Worm (Caenorhabditis elegans) whole organism, mixed stage, embryonic: Measurements from ENCODE around the gene fbxa-108.

ENCODE experiments used
- bed-3 ChIP-seq: fragments of 200-800 bp; sonication (Bioruptor generic); optimal IDR thresholded peaks from 3 replicates; lab custom pipeline; 2018; ENCODE audit warnings: mild to moderate bottlenecking, missing genetic modification characterization, moderate library complexity, missing compliant biosample characterization
- ceh-39 ChIP-seq: fragments of 150-350 bp; optimal IDR thresholded peaks from 2 replicates; lab custom pipeline; 2014; ENCODE audit warnings: missing biosample characterization, missing genetic modification characterization
- ceh-43 ChIP-seq: fragments of 200-800 bp; sonication (Bioruptor generic); optimal IDR thresholded peaks from 2 replicates; lab custom pipeline; 2018; ENCODE audit warnings: mild to moderate bottlenecking, missing genetic modification characterization, moderate library complexity, missing compliant biosample characterization
- ceh-83 ChIP-seq: fragments of 200-800 bp; sonication (Bioruptor generic); optimal IDR thresholded peaks from 2 replicates; lab custom pipeline; 2018; ENCODE audit warnings: mild to moderate bottlenecking, missing genetic modification characterization, missing compliant biosample characterization
- ces-1 ChIP-seq: fragments of 150-350 bp; optimal IDR thresholded peaks from 2 replicates; lab custom pipeline; 2014; ENCODE audit warnings: missing biosample characterization, missing genetic modification reagents, missing genetic modification characterization
- cnd-1 ChIP-seq: fragments of 200-800 bp; sonication (Bioruptor generic); optimal IDR thresholded peaks from 2 replicates; lab custom pipeline; 2018; ENCODE audit warnings: mild to moderate bottlenecking, missing genetic modification characterization, missing compliant biosample characterization
- elt-1 ChIP-seq: sonication (generic microtip); optimal IDR thresholded peaks from 2 replicates; lab custom pipeline; 2017; ENCODE audit warnings: missing genetic modification characterization, mild to moderate bottlenecking, missing compliant biosample characterization, antibody characterized with exemption, moderate library complexity, borderline replicate concordance; ENCODE audit not compliant: insufficient read depth
- elt-3 ChIP-seq: fragments of 150-350 bp; optimal IDR thresholded peaks from 2 replicates; lab custom pipeline; 2014; ENCODE audit warnings: missing biosample characterization, missing genetic modification characterization
- flh-1 ChIP-seq: fragments of 200-800 bp; sonication (Bioruptor generic); optimal IDR thresholded peaks from 2 replicates; lab custom pipeline; 2018; ENCODE audit warnings: mild to moderate bottlenecking, missing genetic modification characterization, moderate library complexity, missing compliant biosample characterization
- ham-2 ChIP-seq: fragments of 200-800 bp; sonication (Bioruptor generic); optimal IDR thresholded peaks from 2 replicates; lab custom pipeline; 2018; ENCODE audit warnings: mild to moderate bottlenecking, missing genetic modification characterization, missing compliant biosample characterization
- hlh-1 ChIP-seq: fragments of 150-350 bp; optimal IDR thresholded peaks from 2 replicates; lab custom pipeline; 2014; ENCODE audit warnings: missing biosample characterization, missing genetic modification reagents, missing genetic modification characterization
- lin-13 ChIP-seq: fragments of 150-350 bp; optimal IDR thresholded peaks from 2 replicates; lab custom pipeline; 2014; ENCODE audit warnings: missing biosample characterization, missing genetic modification characterization
- lin-32 ChIP-seq: fragments of 200-800 bp; sonication (Bioruptor generic); optimal IDR thresholded peaks from 2 replicates; lab custom pipeline; 2018; ENCODE audit warnings: mild to moderate bottlenecking, missing genetic modification characterization, missing compliant biosample characterization
- lsy-2 ChIP-seq: fragments of 150-350 bp; optimal IDR thresholded peaks from 2 replicates; lab custom pipeline; 2014; ENCODE audit warnings: missing biosample characterization, missing genetic modification characterization
- mab-5 ChIP-seq: fragments of 150-350 bp; optimal IDR thresholded peaks from 2 replicates; lab custom pipeline; 2014; ENCODE audit warnings: missing biosample characterization, missing genetic modification characterization
- mep-1 ChIP-seq: fragments of 150-350 bp; optimal IDR thresholded peaks from 2 replicates; lab custom pipeline; 2017; ENCODE audit warnings: missing biosample characterization, missing genetic modification reagents, missing genetic modification characterization, inconsistent platforms
- nhr-12 ChIP-seq: fragments of 150-350 bp; optimal IDR thresholded peaks from 2 replicates; lab custom pipeline; 2014; ENCODE audit warnings: missing biosample characterization, missing genetic modification characterization
- nhr-2 ChIP-seq: fragments of 150-350 bp; optimal IDR thresholded peaks from 2 replicates; lab custom pipeline; 2014; ENCODE audit warnings: missing biosample characterization, missing genetic modification characterization
- nhr-237 ChIP-seq: fragments of 150-350 bp; optimal IDR thresholded peaks from 2 replicates; lab custom pipeline; 2014; ENCODE audit warnings: missing biosample characterization, missing genetic modification characterization
- nhr-28 ChIP-seq: fragments of 150-350 bp; optimal IDR thresholded peaks from 2 replicates; lab custom pipeline; 2014; ENCODE audit warnings: missing biosample characterization, missing genetic modification characterization
- nhr-76 ChIP-seq: sonication (generic microtip); optimal IDR thresholded peaks from 2 replicates; lab custom pipeline; 2017; ENCODE audit warnings: missing biosample characterization, missing genetic modification characterization
- pha-4 ChIP-seq: fragments of 150-350 bp; optimal IDR thresholded peaks from 2 replicates; lab custom pipeline; 2018; ENCODE audit warnings: missing biosample characterization, missing genetic modification reagents, missing genetic modification characterization
- snpc-4 ChIP-seq: fragments of 150-350 bp; optimal IDR thresholded peaks from 2 replicates; lab custom pipeline; 2014; ENCODE audit warnings: missing biosample characterization, missing genetic modification characterization
- sptf-1 ChIP-seq: sonication (generic microtip); optimal IDR thresholded peaks from 2 replicates; lab custom pipeline; 2017; ENCODE audit warnings: mild to moderate bottlenecking, missing genetic modification characterization, moderate library complexity, missing compliant biosample characterization
- tbx-8 ChIP-seq: fragments of 200-800 bp; sonication (Bioruptor generic); optimal IDR thresholded peaks from 2 replicates; lab custom pipeline; 2018; ENCODE audit warnings: mild to moderate bottlenecking, missing genetic modification characterization, moderate library complexity, missing compliant biosample characterization
- unc-62 ChIP-seq: fragments of 150-350 bp; optimal IDR thresholded peaks from 2 replicates; lab custom pipeline; 2014; ENCODE audit warnings: missing biosample characterization, missing genetic modification reagents, missing genetic modification characterization
- zip-8 ChIP-seq: fragments of 150-350 bp; optimal IDR thresholded peaks from 2 replicates; lab custom pipeline; 2014; ENCODE audit warnings: missing biosample characterization, missing genetic modification characterization
- ztf-11 ChIP-seq: fragments of 150-350 bp; optimal IDR thresholded peaks from 2 replicates; lab custom pipeline; 2014; ENCODE audit warnings: missing biosample characterization, missing genetic modification characterization

The fbxa-108 gene

ce11 chrV:17659228-17659627 lies at the start of gene fbxa-108:
Gene fbxa-108, minus strand, starts transcription at chrV:17659385.
- no peak for TF ChIP-seq sptf-1 (tag; lab: Kevin White, UChicago)
- TF ChIP-seq ceh-83 (GFP tag; lab: Kevin White, UChicago), result no peak
- TF ChIP-seq, all 35 proteins: peak for 0

DNA sequence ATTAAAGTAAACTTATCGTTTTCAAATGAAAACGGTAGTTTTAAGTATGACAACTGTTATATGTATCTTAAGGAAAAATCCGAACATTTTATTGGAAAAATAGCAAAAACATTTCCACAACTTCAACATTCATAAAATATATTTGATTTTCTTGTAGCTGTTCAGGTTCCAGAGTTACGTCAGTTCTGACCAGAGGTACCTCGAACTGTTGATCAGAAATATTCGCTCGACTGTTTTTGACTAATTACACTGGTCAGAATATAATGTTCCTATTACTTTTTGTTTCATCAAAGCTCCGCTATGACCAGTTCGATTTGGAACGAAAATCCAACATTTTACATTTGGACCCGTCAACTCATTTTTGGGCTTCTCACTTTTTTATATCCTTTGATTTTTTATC lies 47.8 kb upstream of the fbxa-108 start, which contains the start of gene srh-31:
TSS of gene srh-31 (plus strand) at position 301 of the 400 bp plus-strand sequence.
- TF ChIP-seq cnd-1 (tag; lab: Kevin White, UChicago) (no peak), zip-8 (tag; lab: Kevin White, UChicago) (no peak), elt-1 (tag; lab: Kevin White, UChicago) (no peak), ham-2 (GFP tag; lab: Kevin White, UChicago) (no peak), unc-62 (GFP tag; lab: Kevin White, UChicago) (no peak), tbx-8 (GFP tag; lab: Kevin White, UChicago) (no peak), lin-32 (GFP tag; lab: Kevin White, UChicago) (no peak), ceh-39 (tag; lab: Kevin White, UChicago) (no peak), lsy-2 (tag; lab: Kevin White, UChicago) (no peak), mab-5 (tag; lab: Kevin White, UChicago) (no peak), nhr-76 (tag; lab: Kevin White, UChicago) (no peak), ces-1 (GFP tag; lab: Kevin White, UChicago) (no peak)

DNA sequence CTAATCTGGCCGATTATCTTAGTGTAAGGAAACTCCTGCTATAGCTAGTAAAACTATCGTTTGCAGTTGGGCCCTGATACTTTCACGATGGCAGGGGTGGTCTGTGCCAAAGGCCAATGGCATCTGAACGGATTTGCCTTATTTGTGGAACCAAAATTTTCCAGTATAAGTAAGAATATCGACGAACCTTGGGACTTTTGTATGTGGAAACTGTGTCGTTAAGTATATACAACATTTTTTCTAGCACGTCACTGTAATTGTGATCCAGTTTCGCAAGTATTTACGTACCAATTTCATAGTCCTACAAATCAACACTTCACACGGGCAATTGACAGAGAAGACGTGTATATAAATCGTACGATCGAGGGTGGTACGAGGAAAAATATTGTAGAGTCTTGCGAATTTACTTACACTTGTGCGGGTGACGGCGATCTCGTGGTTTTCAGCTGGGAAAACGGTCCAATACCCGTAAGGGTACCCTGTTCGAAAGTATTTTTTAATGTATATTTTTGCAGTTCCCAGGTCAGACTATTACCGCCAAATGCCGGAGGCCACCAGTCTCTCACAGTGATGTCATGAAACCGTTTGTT lies 47.1 kb upstream of the fbxa-108 start:
- no peak for TF ChIP-seq ztf-11 (tag; lab: Kevin White, UChicago)
- TF ChIP-seq snpc-4, result no peak
- no peak for TF ChIP-seq hlh-1 (tag; lab: Kevin White, UChicago)
- TF ChIP-seq elt-1 (tag; lab: Kevin White, UChicago), result no peak
- no peak for TF ChIP-seq tbx-8 (GFP tag; lab: Kevin White, UChicago)
- TF ChIP-seq bed-3 (GFP tag; lab: Kevin White, UChicago), result no peak
- no peak for TF ChIP-seq flh-1 (GFP tag; lab: Kevin White, UChicago)
- no peak for TF ChIP-seq nhr-2 (tag; lab: Kevin White, UChicago)
- TF ChIP-seq zip-8 (tag; lab: Kevin White, UChicago), result no peak
- no peak for TF ChIP-seq cnd-1 (tag; lab: Kevin White, UChicago)
- no peak for TF ChIP-seq ceh-39 (tag; lab: Kevin White, UChicago)
- TF ChIP-seq nhr-28 (tag; lab: Kevin White, UChicago), result no peak

- TF ChIP-seq unc-62 (GFP tag; lab: Kevin White, UChicago), result no peak
- no peak for TF ChIP-seq ztf-11 (tag; lab: Kevin White, UChicago)
- no peak for TF ChIP-seq nhr-28 (tag; lab: Kevin White, UChicago)
- no peak for TF ChIP-seq lin-13
- no peak for TF ChIP-seq hlh-1 (tag; lab: Kevin White, UChicago)
- no peak for TF ChIP-seq elt-3 (tag; lab: Kevin White, UChicago)
- TF ChIP-seq ham-2 (GFP tag; lab: Kevin White, UChicago), result no peak
- TF ChIP-seq zip-8 (tag; lab: Kevin White, UChicago), result no peak
- no peak for TF ChIP-seq mab-5 (tag; lab: Kevin White, UChicago)
- no peak for TF ChIP-seq flh-1 (GFP tag; lab: Kevin White, UChicago)
- TF ChIP-seq ceh-83 (GFP tag; lab: Kevin White, UChicago), result no peak
- no peak for TF ChIP-seq nhr-12 (tag; lab: Kevin White, UChicago)
- TF ChIP-seq cnd-1 (tag; lab: Kevin White, UChicago), result no peak
- no peak for TF ChIP-seq pha-4 (tag; lab: Kevin White, UChicago)
- TF ChIP-seq sptf-1 (tag; lab: Kevin White, UChicago), result no peak
These were observed 46.6 kb upstream of the fbxa-108 start, which contains the start of gene W06D12.6 for ce11 chrV:17705814-17706213. Gene W06D12.6, plus strand, starts transcription at chrV:17706114.

DNA sequence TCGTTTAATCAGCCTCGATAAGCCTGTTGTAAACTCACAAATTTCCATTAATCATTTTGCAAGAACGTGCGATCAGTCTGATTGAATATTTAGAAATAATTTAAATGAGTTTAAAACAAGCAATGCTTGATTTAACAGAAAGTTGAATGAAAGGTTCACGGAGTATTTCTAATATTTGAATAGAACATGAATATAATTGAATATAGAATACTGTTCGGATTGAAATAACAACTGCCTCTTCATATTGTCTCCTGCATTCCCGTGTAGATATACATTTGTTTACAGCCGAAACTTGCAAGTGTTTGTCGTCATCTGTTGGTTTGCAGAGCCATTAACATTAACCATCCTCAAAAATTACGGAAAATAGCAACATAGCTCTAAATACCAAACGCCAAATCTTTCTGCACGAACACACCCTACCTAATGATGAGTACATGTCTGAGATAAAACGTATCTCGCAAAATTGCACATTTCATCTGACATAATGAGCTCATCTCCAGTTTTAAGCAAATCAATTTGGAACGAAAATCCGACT lies 41.6 kb upstream of the fbxa-108 start, which contains the start of the genes Y26G10.5 and srh-32:
TSS of gene Y26G10.5 (minus strand) at position 101 of the 535 bp plus-strand sequence.
TSS of gene srh-32 (plus strand) at position 485 of the 535 bp plus-strand sequence.
- no peak for TF ChIP-seq ces-1 (GFP tag; lab: Kevin White, UChicago)
- no peak for TF ChIP-seq nhr-28 (tag; lab: Kevin White, UChicago)
- TF ChIP-seq snpc-4, result no peak
- TF ChIP-seq ceh-43 (GFP tag; lab: Kevin White, UChicago), result no peak
- TF ChIP-seq ztf-11 (tag; lab: Kevin White, UChicago), result no peak
- TF ChIP-seq lin-13, result no peak
- TF ChIP-seq ceh-39 (tag; lab: Kevin White, UChicago), result no peak
- TF ChIP-seq mep-1, result no peak
- no peak for TF ChIP-seq nhr-237 (tag; lab: Kevin White, UChicago)
- TF ChIP-seq zip-8 (tag; lab: Kevin White, UChicago), result no peak
- no peak for TF ChIP-seq mab-5 (tag; lab: Kevin White, UChicago)
- no peak for TF ChIP-seq bed-3 (GFP tag; lab: Kevin White, UChicago)
- no peak for TF ChIP-seq flh-1 (GFP tag; lab: Kevin White, UChicago)
- no peak for TF ChIP-seq ham-2 (GFP tag; lab: Kevin White, UChicago)
- TF ChIP-seq, all 35 proteins: peak for 0
